Fruit fly (Drosophila melanogaster) whole organism, embryonic: ENCODE data around the gene Atg5.

Experiments
- B-H2 ChIP-seq: fragments of 200-800 bp; sonication (Bioruptor generic); optimal IDR thresholded peaks from 2 replicates; lab custom pipeline; 2018; ENCODE audit warnings: missing biosample characterization, mild to moderate bottlenecking, missing genetic modification characterization
- CG10366 ChIP-seq: fragments of 200-800 bp; sonication (Bioruptor generic); IDR thresholded peaks from 2 replicates; pipeline ENCODE4 v1.3.6; 2022; ENCODE audit warnings: missing biosample characterization, missing genetic modification characterization
- CG12236 ChIP-seq: fragments of 200-800 bp; sonication (Bioruptor generic); optimal IDR thresholded peaks from 2 replicates; lab custom pipeline; 2016; ENCODE audit warnings: missing biosample characterization, missing genetic modification characterization
- CG12942 ChIP-seq: fragments of 200-800 bp; sonication (Bioruptor generic); optimal IDR thresholded peaks from 3 replicates; lab custom pipeline; 2016; ENCODE audit warnings: missing biosample characterization, missing genetic modification characterization
- CG15011 ChIP-seq: fragments of 200-800 bp; sonication (Bioruptor generic); optimal IDR thresholded peaks from 3 replicates; lab custom pipeline; 2018; ENCODE audit warnings: missing biosample characterization, mild to moderate bottlenecking, missing genetic modification characterization
- CG2120 ChIP-seq: fragments of 200-800 bp; sonication (Bioruptor generic); optimal IDR thresholded peaks from 3 replicates; lab custom pipeline; 2016; ENCODE audit warnings: missing biosample characterization, missing genetic modification characterization
- CG3847 ChIP-seq: fragments of 200-800 bp; sonication (Bioruptor generic); IDR thresholded peaks from 2 replicates; pipeline ENCODE4 v1.3.6; 2022; ENCODE audit warnings: missing biosample characterization, missing genetic modification characterization
- CG43689 ChIP-seq: fragments of 200-800 bp; sonication (Bioruptor generic); IDR thresholded peaks from 2 replicates; pipeline ENCODE4 v1.3.6; 2022; ENCODE audit warnings: missing biosample characterization, missing genetic modification characterization
- CG4854 ChIP-seq: fragments of 200-800 bp; sonication (Bioruptor generic); optimal IDR thresholded peaks from 2 replicates; lab custom pipeline; 2016; ENCODE audit warnings: missing biosample characterization, missing genetic modification characterization, inconsistent platforms
- CG7745 ChIP-seq: fragments of 200-800 bp; sonication (Bioruptor generic); optimal IDR thresholded peaks from 2 replicates; lab custom pipeline; 2018; ENCODE audit warnings: missing biosample characterization, mild to moderate bottlenecking, missing genetic modification characterization, moderate library complexity
- CG9797 ChIP-seq: fragments of 200-800 bp; sonication (Bioruptor generic); optimal IDR thresholded peaks from 3 replicates; lab custom pipeline; 2018; ENCODE audit warnings: missing biosample characterization, mild to moderate bottlenecking, missing genetic modification characterization
- Camta ChIP-seq: fragments of 200-800 bp; sonication (Bioruptor generic); optimal IDR thresholded peaks from 2 replicates; lab custom pipeline; 2016; ENCODE audit warnings: missing biosample characterization, missing genetic modification characterization
- Chrac-16 ChIP-seq: fragments of 200-800 bp; sonication (Bioruptor generic); optimal IDR thresholded peaks from 3 replicates; lab custom pipeline; 2016; ENCODE audit warnings: missing biosample characterization, missing genetic modification characterization
- Ets65A ChIP-seq: fragments of 200-800 bp; sonication (Bioruptor generic); peaks from one replicate; lab custom pipeline; 2016; ENCODE audit warnings: missing biosample characterization, missing genetic modification characterization
- Gsc ChIP-seq: fragments of 200-800 bp; sonication (Bioruptor generic); IDR thresholded peaks from 2 replicates; pipeline ENCODE4 v1.3.6; 2022; ENCODE audit warnings: missing biosample characterization, missing genetic modification characterization
- H15 ChIP-seq: fragments of 200-800 bp; sonication (Bioruptor generic); IDR thresholded peaks from 3 replicates; pipeline ENCODE4 v1.3.6; 2022; ENCODE audit warnings: missing biosample characterization, missing genetic modification characterization
- Lim3 ChIP-seq: fragments of 200-800 bp; sonication (Bioruptor generic); IDR thresholded peaks from 2 replicates; pipeline ENCODE4 v1.3.6; 2022; ENCODE audit warnings: missing biosample characterization, missing genetic modification characterization
- Mad ChIP-seq: fragments of 200-800 bp; sonication (Bioruptor generic); optimal IDR thresholded peaks from 2 replicates; lab custom pipeline; 2016; ENCODE audit warnings: missing biosample characterization, missing genetic modification characterization
- Rfx ChIP-seq: fragments of 200-800 bp; sonication (Bioruptor generic); IDR thresholded peaks from 2 replicates; pipeline ENCODE4 v1.3.6; 2022; ENCODE audit warnings: missing biosample characterization, missing genetic modification characterization
- TFAM ChIP-seq: fragments of 200-800 bp; sonication (Bioruptor generic); optimal IDR thresholded peaks from 2 replicates; lab custom pipeline; 2017; ENCODE audit warnings: missing biosample characterization, missing genetic modification characterization, inconsistent platforms
- Trl ChIP-seq, 3 experiments: fragments of >200 bp in 2 of 3; fragments of 200-800 bp in 1 of 3; sonication (Bioruptor generic) in 1 of 3; optimal IDR thresholded peaks; 2 replicates in 1 of 3; 3 replicates in 2 of 3; lab custom pipeline; 2016 to 2017; ENCODE audit warnings: missing biosample characterization in 1 of 3, missing genetic modification characterization in 1 of 3
- ara ChIP-seq: fragments of 200-800 bp; sonication (Bioruptor generic); IDR thresholded peaks from 2 replicates; pipeline ENCODE4 v1.3.6; 2022; ENCODE audit warnings: missing biosample characterization, missing genetic modification characterization
- ase ChIP-seq: fragments of 200-800 bp; sonication (Bioruptor generic); IDR thresholded peaks from 3 replicates; pipeline ENCODE4 v1.3.6; 2022; ENCODE audit warnings: missing biosample characterization, missing genetic modification characterization
- ato ChIP-seq: fragments of 200-800 bp; sonication (Bioruptor generic); IDR thresholded peaks from 2 replicates; pipeline ENCODE4 v1.3.6; 2022; ENCODE audit warnings: missing biosample characterization, missing genetic modification characterization; ENCODE audit not compliant: partially characterized antibody
- bowl ChIP-seq: fragments of 200-800 bp; sonication (Bioruptor generic); IDR thresholded peaks from 2 replicates; pipeline ENCODE4 v1.3.6; 2022; ENCODE audit warnings: missing biosample characterization, missing genetic modification characterization
- cad ChIP-seq: fragments of >200 bp; optimal IDR thresholded peaks from 2 replicates; lab custom pipeline; 2017; ENCODE audit warnings: missing biosample characterization, missing genetic modification characterization
- chinmo ChIP-seq: fragments of 200-800 bp; sonication (Bioruptor generic); IDR thresholded peaks from 4 replicates; pipeline ENCODE4 v1.3.6; 2022; ENCODE audit warnings: missing biosample characterization, missing genetic modification characterization; ENCODE audit not compliant: partially characterized antibody
- chm ChIP-seq: fragments of 200-800 bp; sonication (Bioruptor generic); IDR thresholded peaks from 2 replicates; pipeline ENCODE4 v1.3.6; 2022; ENCODE audit warnings: missing biosample characterization, missing genetic modification characterization
- chn ChIP-seq: fragments of 200-800 bp; sonication (Bioruptor generic); optimal IDR thresholded peaks from 2 replicates; lab custom pipeline; 2016; ENCODE audit warnings: missing biosample characterization, missing genetic modification characterization
- crc ChIP-seq: fragments of 200-800 bp; sonication (Bioruptor generic); optimal IDR thresholded peaks from 2 replicates; lab custom pipeline; 2016; ENCODE audit warnings: missing biosample characterization, missing genetic modification characterization
- crp ChIP-seq, 2 experiments: fragments of 200-800 bp; sonication (Bioruptor generic); optimal IDR thresholded peaks; 2 replicates in 1 of 2; 3 replicates in 1 of 2; lab custom pipeline; 2017; ENCODE audit warnings: missing biosample characterization in 2 of 2, missing genetic modification characterization in 2 of 2, mild to moderate bottlenecking in 1 of 2, moderate library complexity in 1 of 2
- dati ChIP-seq: fragments of 200-800 bp; sonication (Bioruptor generic); IDR thresholded peaks from 2 replicates; pipeline ENCODE4 v1.3.6; 2022; ENCODE audit warnings: missing biosample characterization, missing genetic modification characterization
- eyg ChIP-seq: fragments of 200-800 bp; sonication (Bioruptor generic); optimal IDR thresholded peaks from 3 replicates; lab custom pipeline; 2016; ENCODE audit warnings: missing biosample characterization, missing genetic modification characterization
- fd102C ChIP-seq: fragments of 200-800 bp; sonication (Bioruptor generic); optimal IDR thresholded peaks from 2 replicates; lab custom pipeline; 2018; ENCODE audit warnings: missing biosample characterization, mild to moderate bottlenecking, missing genetic modification characterization, moderate library complexity
- fru ChIP-seq: fragments of >200 bp; optimal IDR thresholded peaks from 2 replicates; lab custom pipeline; 2017
- grau ChIP-seq: fragments of 200-800 bp; optimal IDR thresholded peaks from 3 replicates; lab custom pipeline; 2019; ENCODE audit warnings: missing biosample characterization, mild to moderate bottlenecking, missing genetic modification characterization, moderate library complexity
- lov ChIP-seq, 2 experiments: fragments of 200-800 bp in 1 of 2; fragments of >200 bp in 1 of 2; sonication (Bioruptor generic) in 1 of 2; IDR thresholded peaks in 1 of 2; optimal IDR thresholded peaks in 1 of 2; 2 replicates in 1 of 2; 3 replicates in 1 of 2; pipeline versions ENCODE4 v1.3.6 to Lab custom; 2017 to 2022; ENCODE audit warnings: missing biosample characterization in 1 of 2, missing genetic modification characterization in 1 of 2
- nerfin-2 ChIP-seq: fragments of 200-800 bp; sonication (Bioruptor generic); IDR thresholded peaks from 2 replicates; pipeline ENCODE4 v1.3.6; 2022; ENCODE audit warnings: missing biosample characterization, missing genetic modification characterization; ENCODE audit not compliant: partially characterized antibody
- pzg ChIP-seq: fragments of 200-800 bp; sonication (Bioruptor generic); optimal IDR thresholded peaks from 3 replicates; lab custom pipeline; 2018; ENCODE audit warnings: missing biosample characterization, mild to moderate bottlenecking, missing genetic modification characterization, moderate library complexity
- run ChIP-seq: fragments of 200-800 bp; sonication (Bioruptor generic); optimal IDR thresholded peaks from 3 replicates; lab custom pipeline; 2018; ENCODE audit warnings: missing biosample characterization, mild to moderate bottlenecking, missing genetic modification characterization
- seq ChIP-seq: fragments of 200-800 bp; sonication (Bioruptor generic); IDR thresholded peaks from 2 replicates; pipeline ENCODE4 v1.3.6; 2022; ENCODE audit warnings: missing biosample characterization, missing genetic modification characterization
- ssp ChIP-seq: fragments of 200-800 bp; sonication (Bioruptor generic); IDR thresholded peaks from 2 replicates; pipeline ENCODE4 v1.3.6; 2022; ENCODE audit warnings: missing biosample characterization, missing genetic modification characterization
- stc ChIP-seq: fragments of 200-800 bp; sonication (Bioruptor generic); IDR thresholded peaks from 2 replicates; pipeline ENCODE4 v1.3.6; 2022; ENCODE audit warnings: missing biosample characterization, missing genetic modification characterization
- tin ChIP-seq: fragments of 200-800 bp; sonication (Bioruptor generic); optimal IDR thresholded peaks from 3 replicates; lab custom pipeline; 2016; ENCODE audit warnings: missing biosample characterization, missing genetic modification characterization
- trh ChIP-seq: fragments of 200-800 bp; sonication (Bioruptor generic); optimal IDR thresholded peaks from 2 replicates; lab custom pipeline; 2016; ENCODE audit warnings: missing biosample characterization, missing genetic modification characterization
- vfl ChIP-seq: fragments of 200-800 bp; sonication (Bioruptor generic); optimal IDR thresholded peaks from 2 replicates; lab custom pipeline; 2016; ENCODE audit warnings: missing biosample characterization, missing genetic modification characterization

The Atg5 gene

DNA sequence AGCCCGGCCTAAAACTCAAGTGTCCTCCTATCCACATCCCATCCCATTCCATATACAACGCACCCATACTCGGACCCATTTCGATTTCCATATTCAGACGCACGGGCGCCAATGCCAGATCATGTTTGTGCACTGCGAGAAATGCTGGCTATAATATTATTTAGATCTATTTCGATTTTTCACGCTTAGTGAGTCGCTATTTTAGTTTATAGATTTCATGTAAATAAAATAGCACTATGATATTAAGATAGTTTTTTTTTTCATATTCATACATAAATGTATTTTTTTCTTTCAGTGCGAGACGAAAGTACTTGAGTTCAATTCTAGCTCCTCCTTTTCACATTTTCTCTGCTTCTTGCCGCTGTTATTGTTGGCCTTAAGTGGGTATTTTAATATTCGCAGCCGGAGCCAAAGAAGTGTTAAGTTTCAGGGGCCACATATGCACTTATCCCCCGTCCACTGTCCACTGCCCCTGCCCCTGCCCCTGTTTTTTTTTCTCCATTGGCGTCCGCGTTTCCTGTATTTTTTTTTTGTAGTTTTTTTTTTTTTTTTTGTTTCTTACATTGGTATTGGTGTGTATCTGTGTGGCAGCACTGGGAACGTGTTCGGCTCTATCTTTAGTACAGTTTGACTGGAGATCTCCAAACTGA lies 31.6 kb downstream of the Atg5 start (continued):
- TF ChIP-seq CG4854 (GFP tag; lab: Kevin White, UChicago) (peak; percentile 61), seq (GFP tag; lab: Robert Waterston, UW) (no peak), TFAM (no peak), H15 (GFP tag; lab: Robert Waterston, UW) (no peak; the same call in 2 of the 3 replicates), Chrac-16 (GFP tag; lab: Kevin White, UChicago) (peak; percentile 82), Mad (peak; percentile 77), crp (GFP tag; optimal IDR thresholded peaks at IDR 0.05; lab: Kevin White, UChicago) (peak in 1 of 2 experiments; percentile 16), chinmo (GFP tag; lab: Robert Waterston, UW) (no peak), CG12236 (GFP tag; lab: Kevin White, UChicago) (peak; percentile 40), fru (no peak), stc (GFP tag; lab: Robert Waterston, UW) (peak; percentile 51; the same call in 1 of the 2 replicates), nerfin-2 (GFP tag; lab: Robert Waterston, UW) (no peak), Camta (GFP tag; lab: Kevin White, UChicago) (peak; percentile 45), lov (optimal IDR thresholded peaks at IDR 0.05; lab: Kevin White, UChicago) (no peak), lov (GFP tag; IDR thresholded peaks at IDR 0.05; lab: Robert Waterston, UW) (peak; percentile 73; the same call in 2 of the 3 replicates), pzg (GFP tag; lab: Kevin White, UChicago) (no peak), crc (no peak), grau (peak; percentile 69), ssp (GFP tag; lab: Robert Waterston, UW) (peak; percentile 63), fd102C (GFP tag; lab: Kevin White, UChicago) (peak; percentile 75), chm (GFP tag; lab: Robert Waterston, UW) (peak; percentile 80; the same call in 1 of the 2 replicates), CG10366 (GFP tag; lab: Robert Waterston, UW) (peak; percentile 62), CG2120 (GFP tag; lab: Kevin White, UChicago) (peak; percentile 2), ato (GFP tag; lab: Robert Waterston, UW) (no peak), Trl (optimal IDR thresholded peaks at IDR 0.05; lab: Kevin White, UChicago) (no peak), Trl (GFP tag; optimal IDR thresholded peaks at IDR 0.05; lab: Kevin White, UChicago) (peak; percentile 41), CG3847 (peak; percentile 55), tin (peak; percentile 88), CG12942 (GFP tag; lab: Kevin White, UChicago) (peak; percentile 68), CG9797 (GFP tag; lab: Kevin White, UChicago) (no peak), chn (GFP tag; lab: Kevin White, UChicago) (peak; percentile 70), CG7745 (tag; lab: Kevin White, UChicago) (peak; percentile 55), CG15011 (GFP tag; lab: Kevin White, UChicago) (peak; percentile 50), Lim3 (GFP tag; lab: Robert Waterston, UW) (no peak), ara (GFP tag; lab: Robert Waterston, UW) (peak; percentile 88), bowl (GFP tag; lab: Robert Waterston, UW) (no peak), Gsc (peak; percentile 33; the same call in 1 of the 2 replicates), vfl (GFP tag; lab: Kevin White, UChicago) (no peak), dati (peak; percentile 38; the same call in 1 of the 2 replicates), Rfx (GFP tag; lab: Robert Waterston, UW) (0 out of 2 replicates have a peak, but pooled peaks have one; percentile 47), trh (GFP tag; lab: Kevin White, UChicago) (peak; percentile 21), eyg (GFP tag; lab: Kevin White, UChicago) (no peak), ase (no peak), cad (GFP tag; lab: Kevin White, UChicago) (no peak), CG43689 (no peak), B-H2 (GFP tag; lab: Kevin White, UChicago) (no peak), run (tag; lab: Kevin White, UChicago) (peak; percentile 38), Ets65A (GFP tag; lab: Kevin White, UChicago) (peak; percentile 92)
